Worm (Caenorhabditis elegans) whole organism, midembryonic: ENCODE measurements around the gene ttr-7.

ENCODE experiments used
- cog-1 ChIP-seq: sonication (generic microtip); optimal IDR thresholded peaks from 2 replicates; lab custom pipeline; 2016; ENCODE audit warnings: missing genetic modification characterization, missing compliant biosample characterization
- flt-1 ChIP-seq: fragments of 200-800 bp; sonication (Bioruptor generic); IDR thresholded peaks from 2 replicates; pipeline ENCODE4 v1.3.6; 2022; ENCODE audit warnings: missing genetic modification characterization, missing compliant biosample characterization
- med-1 ChIP-seq: sonication (generic microtip); optimal IDR thresholded peaks from 2 replicates; lab custom pipeline; 2017; ENCODE audit warnings: missing genetic modification characterization, mild to moderate bottlenecking, missing compliant biosample characterization, antibody characterized with exemption, missing genetic modification reagents; ENCODE audit not compliant: insufficient read depth
- ztf-29 ChIP-seq: fragments of 200-800 bp; sonication (Bioruptor generic); IDR thresholded peaks from 2 replicates; pipeline ENCODE4 v1.3.6; 2022; ENCODE audit warnings: missing genetic modification reagents, missing genetic modification characterization, missing compliant biosample characterization

DNA sequence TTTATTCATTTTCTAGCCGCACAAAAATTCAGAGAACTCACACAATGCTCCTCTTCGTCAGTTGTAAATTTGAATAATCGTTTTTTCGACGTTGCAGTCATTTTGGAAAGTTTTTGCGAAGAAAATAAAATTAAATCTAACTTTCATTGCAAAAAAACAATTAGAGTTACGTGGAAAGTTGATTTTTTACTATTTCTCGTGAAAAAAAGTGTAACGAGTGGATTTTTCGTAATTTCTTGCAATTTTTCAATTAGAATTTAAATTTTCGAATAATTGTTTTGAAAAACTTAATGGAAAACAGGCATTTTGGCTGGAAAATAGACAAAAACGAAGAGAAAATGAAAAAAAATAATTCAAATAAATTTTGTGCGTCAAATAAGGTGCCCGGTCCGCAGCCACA lies 7.1 kb upstream of the ttr-7 start, which contains the start of gene Y55B1AR.2:
- no peak for TF ChIP-seq med-1 (GFP tag; lab: Kevin White, UChicago)
- no peak for TF ChIP-seq flt-1 (GFP tag; lab: Robert Waterston, UW)
- TF ChIP-seq cog-1 (tag; lab: Kevin White, UChicago) = no peak
- no peak for TF ChIP-seq ztf-29 (GFP tag; lab: Robert Waterston, UW)
